Fruit fly (Drosophila melanogaster): ENCODE measurements around the gene CG14443.

CG14443 gene

dm6 chrX:6654198-6654831, 20.6 kb downstream of the CG14443 start, which contains the start of the genes CG3226 and Cdc7 (continued):
- TF ChIP-seq HmgZ (tag; optimal IDR thresholded peaks at IDR 0.05): peak; percentile 56
- peak; percentile 60 for TF ChIP-seq gro (GFP tag; optimal IDR thresholded peaks at IDR 0.05)
- TF ChIP-seq D19A (tag; optimal IDR thresholded peaks at IDR 0.05): peak; percentile 41
- TF ChIP-seq Mrtf (GFP tag; IDR thresholded peaks at IDR 0.05): no peak
- peak; percentile 43 for TF ChIP-seq CG6654 (GFP tag; optimal IDR thresholded peaks at IDR 0.05)
- peak in 1 of 2 experiments; percentile 52 for TF ChIP-seq bsh (GFP tag; optimal IDR thresholded peaks at IDR 0.05)
- TF ChIP-seq yki (optimal IDR thresholded peaks at IDR 0.05): no peak
- TF ChIP-seq mirr (GFP tag; optimal IDR thresholded peaks at IDR 0.05): peak; percentile 73
- peak; percentile 54 for TF ChIP-seq CG18011 (GFP tag; optimal IDR thresholded peaks at IDR 0.05)
- TF ChIP-seq CG2129 (GFP tag; IDR thresholded peaks at IDR 0.05; ENCODE audit: partially characterized antibody): peak; percentile 32; the same call in 1 of the 2 replicates
- TF ChIP-seq CG3163 (GFP tag; optimal IDR thresholded peaks at IDR 0.05): peak; percentile 50
- TF ChIP-seq slou (GFP tag; optimal IDR thresholded peaks at IDR 0.05): peak; percentile 57
- 0 out of 2 replicates have a peak, but pooled peaks have one; percentile 13 for TF ChIP-seq CG31224 (GFP tag; IDR thresholded peaks at IDR 0.05)
- TF ChIP-seq C15 (GFP tag; IDR thresholded peaks at IDR 0.05): no peak
- TF ChIP-seq zf30C (GFP tag; optimal IDR thresholded peaks at IDR 0.05): peak; percentile 43
- TF ChIP-seq otp (GFP tag; IDR thresholded peaks at IDR 0.05): 0 out of 3 replicates have a peak, but pooled peaks have one; percentile 36
- no peak for TF ChIP-seq Hr78 (GFP tag; optimal IDR thresholded peaks at IDR 0.05)
- 0 out of 2 replicates have a peak, but pooled peaks have one; percentile 21 for TF ChIP-seq seq (GFP tag; IDR thresholded peaks at IDR 0.05)
- peak; percentile 78 for TF ChIP-seq CG6791 (GFP tag; IDR thresholded peaks at IDR 0.05; ENCODE audit: partially characterized antibody)
- no peak for TF ChIP-seq run (tag; optimal IDR thresholded peaks at IDR 0.05)
- peak; percentile 38 for TF ChIP-seq pb (GFP tag; optimal IDR thresholded peaks at IDR 0.05)
- TF ChIP-seq ranshi (GFP tag; IDR thresholded peaks at IDR 0.05): peak; percentile 56
- peak; percentile 65 for TF ChIP-seq CG11504 (tag; optimal IDR thresholded peaks at IDR 0.05)
- TF ChIP-seq CG7357 (GFP tag; IDR thresholded peaks at IDR 0.05): no peak
- TF ChIP-seq CG9876 (GFP tag; optimal IDR thresholded peaks at IDR 0.05): peak; percentile 49
- no peak for TF ChIP-seq Doc2 (GFP tag; IDR thresholded peaks at IDR 0.05)
- no peak for TF ChIP-seq corto (GFP tag; optimal IDR thresholded peaks at IDR 0.05)
- peak; percentile 48; the same call in 1 of the 3 replicates for TF ChIP-seq CG14050 (GFP tag; IDR thresholded peaks at IDR 0.05)
- peak; percentile 85 for TF ChIP-seq bbx (GFP tag; IDR thresholded peaks at IDR 0.05; ENCODE audit: partially characterized antibody)
- TF ChIP-seq stc (GFP tag; IDR thresholded peaks at IDR 0.05): peak; percentile 65; the same call in 1 of the 2 replicates
- peak; percentile 80 for TF ChIP-seq MBD-R2 (GFP tag; IDR thresholded peaks at IDR 0.05)
- no peak for TF ChIP-seq Neu2 (GFP tag; optimal IDR thresholded peaks at IDR 0.05; ENCODE audit: borderline replicate concordance)
- TF ChIP-seq Myb (GFP tag; optimal IDR thresholded peaks at IDR 0.05): peak; percentile 42
- TF ChIP-seq CG6175 (GFP tag; IDR thresholded peaks at IDR 0.05): 0 out of 3 replicates have a peak, but pooled peaks have one; percentile 21
- TF ChIP-seq hkb (optimal IDR thresholded peaks at IDR 0.05): no peak
- TF ChIP-seq hkb (GFP tag; IDR thresholded peaks at IDR 0.05): peak; percentile 41; the same call in 1 of the 2 replicates
- TF ChIP-seq ewg (GFP tag; optimal IDR thresholded peaks at IDR 0.05): peak; percentile 60
- no peak for TF ChIP-seq cg (GFP tag; optimal IDR thresholded peaks at IDR 0.05)
- TF ChIP-seq CG13775 (GFP tag; optimal IDR thresholded peaks at IDR 0.05): peak; percentile 87
- no peak for TF ChIP-seq CG10462 (GFP tag; optimal IDR thresholded peaks at IDR 0.05)
- peak; percentile 70 for TF ChIP-seq CG1233 (GFP tag; optimal IDR thresholded peaks at IDR 0.05)
- peak; percentile 51 for TF ChIP-seq tio (GFP tag; optimal IDR thresholded peaks at IDR 0.05)
- TF ChIP-seq Lpt (GFP tag; optimal IDR thresholded peaks at IDR 0.05): no peak
- no peak; the same call in 3 of the 4 replicates for TF ChIP-seq Gug (GFP tag; IDR thresholded peaks at IDR 0.05)
- TF ChIP-seq CG16863 (GFP tag; optimal IDR thresholded peaks at IDR 0.05): peak; percentile 44
- no peak for TF ChIP-seq bigmax (GFP tag; optimal IDR thresholded peaks at IDR 0.05)
- TF ChIP-seq fd64A (GFP tag; optimal IDR thresholded peaks at IDR 0.05): peak; percentile 22
- no peak for TF ChIP-seq Bteb2 (GFP tag; optimal IDR thresholded peaks at IDR 0.05)
- no peak for TF ChIP-seq zen2 (GFP tag; IDR thresholded peaks at IDR 0.05; ENCODE audit: partially characterized antibody)
- 0 out of 3 replicates have a peak, but pooled peaks have one; percentile 44 for TF ChIP-seq so (GFP tag; IDR thresholded peaks at IDR 0.05)

Data from whole organism, embryonic.